Worm (Caenorhabditis elegans) whole organism, mixed stage, embryonic: ENCODE results near the gene F19B2.7.

Experiments used
- nhr-2 ChIP-seq: fragments of 150-350 bp; optimal IDR thresholded peaks from 2 replicates; lab custom pipeline; 2014; ENCODE audit warnings: missing biosample characterization, missing genetic modification characterization
- zip-8 ChIP-seq: fragments of 150-350 bp; optimal IDR thresholded peaks from 2 replicates; lab custom pipeline; 2014; ENCODE audit warnings: missing biosample characterization, missing genetic modification characterization

DNA sequence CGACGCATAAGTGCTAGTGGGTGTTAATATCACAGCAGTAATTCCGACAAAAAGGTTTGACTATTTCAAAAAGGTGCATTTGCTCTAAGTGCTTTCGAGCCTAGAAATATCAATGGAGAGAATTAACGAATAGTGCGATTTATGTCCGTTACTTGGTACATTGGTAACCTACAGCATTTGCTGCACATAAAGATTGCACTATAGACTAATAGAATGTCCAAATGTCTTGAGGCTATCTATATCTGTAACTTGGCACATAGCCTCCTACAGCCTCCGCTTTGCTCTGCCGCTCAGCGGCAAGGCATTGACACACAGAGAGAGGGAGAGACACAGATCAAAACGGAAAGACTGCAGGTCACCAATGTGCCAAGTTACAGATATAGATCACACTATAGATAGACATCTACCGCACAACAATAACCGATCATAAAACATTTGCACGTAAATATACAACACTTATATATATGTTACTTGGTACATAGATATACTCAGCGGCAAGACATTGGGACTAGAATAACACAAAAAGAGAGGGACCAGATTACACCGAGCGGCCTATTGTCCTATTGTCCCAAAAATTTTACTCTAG, 44.0 kb downstream of the F19B2.7 start, which contains the start of the genes srh-217 and Y113G7B.28:
- TF ChIP-seq nhr-2 (tag; lab: Kevin White, UChicago) (no peak), zip-8 (tag; lab: Kevin White, UChicago) (no peak)
